Worm (Caenorhabditis elegans) whole organism, L1 larva: ENCODE data around the gene srh-250.

ENCODE experiments used
- aha-1 ChIP-seq: fragments of 150-350 bp; optimal IDR thresholded peaks from 2 replicates; lab custom pipeline; 2014; ENCODE audit warnings: missing biosample characterization, missing genetic modification characterization
- aly-2 ChIP-seq: fragments of 150-350 bp; optimal IDR thresholded peaks from 2 replicates; lab custom pipeline; 2014; ENCODE audit warnings: missing biosample characterization, missing genetic modification characterization
- ceh-82 ChIP-seq, 3 experiments: fragments of 150-350 bp in 1 of 3; sonication (generic microtip) in 2 of 3; optimal IDR thresholded peaks; 2 replicates each; lab custom pipeline; 2014 to 2017; ENCODE audit warnings: missing biosample characterization in 3 of 3, missing genetic modification characterization in 3 of 3
- ces-1 ChIP-seq: fragments of 150-350 bp; optimal IDR thresholded peaks from 2 replicates; lab custom pipeline; 2014; ENCODE audit warnings: missing biosample characterization, missing genetic modification reagents, missing genetic modification characterization
- jun-1 ChIP-seq: fragments of 150-350 bp; optimal IDR thresholded peaks from 2 replicates; lab custom pipeline; 2014; ENCODE audit warnings: missing biosample characterization, missing genetic modification reagents, missing genetic modification characterization
- lin-39 ChIP-seq: fragments of 150-350 bp; optimal IDR thresholded peaks from 2 replicates; lab custom pipeline; 2014; ENCODE audit warnings: missing biosample characterization, missing genetic modification reagents, missing genetic modification characterization
- nhr-20 ChIP-seq: sonication (generic microtip); optimal IDR thresholded peaks from 2 replicates; lab custom pipeline; 2016; ENCODE audit warnings: mild to moderate bottlenecking, missing genetic modification characterization, missing compliant biosample characterization
- nhr-237 ChIP-seq: fragments of 150-350 bp; optimal IDR thresholded peaks from 2 replicates; lab custom pipeline; 2014; ENCODE audit warnings: missing biosample characterization, missing genetic modification characterization
- nhr-77 ChIP-seq: fragments of 150-350 bp; optimal IDR thresholded peaks from 2 replicates; lab custom pipeline; 2014; ENCODE audit warnings: missing biosample characterization, missing genetic modification characterization
- snpc-4 ChIP-seq: fragments of 150-350 bp; optimal IDR thresholded peaks from 2 replicates; lab custom pipeline; 2014; ENCODE audit warnings: missing biosample characterization, missing genetic modification characterization
- unc-62 ChIP-seq: fragments of 150-350 bp; optimal IDR thresholded peaks from 2 replicates; lab custom pipeline; 2014; ENCODE audit warnings: missing biosample characterization, missing genetic modification reagents, missing genetic modification characterization
- ztf-11 ChIP-seq, 2 experiments: sonication (generic microtip); optimal IDR thresholded peaks; 2 replicates each; lab custom pipeline; 2016 to 2017; ENCODE audit warnings: missing genetic modification characterization in 2 of 2, missing biosample characterization in 1 of 2, missing compliant biosample characterization in 1 of 2

DNA sequence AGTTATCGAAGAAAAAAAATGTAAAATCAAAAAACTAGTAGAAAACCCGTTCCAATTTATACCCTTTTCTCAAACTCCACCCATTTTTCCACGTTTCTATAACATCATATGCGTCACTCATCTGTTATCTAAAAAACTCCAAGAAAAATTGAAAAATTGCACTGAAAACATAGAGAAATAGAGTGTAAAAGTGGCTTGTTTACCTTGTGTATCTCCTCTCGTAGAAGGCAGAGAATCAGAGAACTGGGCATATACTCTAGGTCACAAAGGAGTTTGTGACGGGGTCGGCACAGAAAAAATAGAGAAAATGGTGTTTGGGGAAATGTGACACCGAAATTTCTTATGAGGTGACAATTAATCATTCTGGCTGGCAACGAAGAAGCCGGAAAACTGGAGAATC is 32.9 kb downstream of the srh-250 start:
- TF ChIP-seq nhr-237 (no peak), ceh-82 (tag; optimal IDR thresholded peaks at IDR 0.05; lab: Kevin White, UChicago) (peak in 1 of 3 experiments; percentile 23), snpc-4 (no peak), aly-2 (tag; lab: Kevin White, UChicago) (no peak), nhr-20 (tag; lab: Kevin White, UChicago) (peak; percentile 56), nhr-77 (tag; lab: Kevin White, UChicago) (peak; percentile 21), ztf-11 (tag; optimal IDR thresholded peaks at IDR 0.05; lab: Kevin White, UChicago) (no peak), lin-39 (tag; lab: Kevin White, UChicago) (no peak), jun-1 (tag; lab: Kevin White, UChicago) (no peak), aha-1 (tag; lab: Kevin White, UChicago) (no peak), unc-62 (no peak), ces-1 (GFP tag; lab: Kevin White, UChicago) (no peak)
